Worm (Caenorhabditis elegans): ENCODE results near the gene F43E12.1.

DNA sequence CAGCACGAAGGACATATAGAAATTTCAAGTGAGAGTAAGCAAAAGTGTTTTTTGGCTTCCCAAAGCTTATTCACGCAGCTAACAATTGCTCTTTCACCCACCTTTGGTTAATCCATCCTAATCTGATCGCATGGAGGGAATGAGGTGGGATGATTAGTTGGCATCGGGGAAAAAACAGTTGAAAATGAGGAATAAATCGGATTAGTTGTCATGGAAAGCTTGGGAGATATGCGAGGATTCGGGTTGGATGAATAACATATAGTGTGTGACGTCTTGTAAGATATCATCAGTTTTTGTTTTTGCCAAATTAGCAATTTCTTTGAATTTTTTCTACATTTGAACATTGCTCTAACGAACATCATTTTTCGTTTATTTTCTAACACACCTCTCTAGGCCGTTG lies 48.8 kb upstream of the F43E12.1 start:
- no peak for TF ChIP-seq ama-1 (optimal IDR thresholded peaks at IDR 0.05)
- TF ChIP-seq pha-4 (tag; optimal IDR thresholded peaks at IDR 0.05) = no peak
- TF ChIP-seq unc-86 (tag; optimal IDR thresholded peaks at IDR 0.05) = no peak
- TF ChIP-seq rnt-1 (tag; optimal IDR thresholded peaks at IDR 0.05) = no peak
